Worm (Caenorhabditis elegans): Measurements from ENCODE around the gene srx-23.

DNA sequence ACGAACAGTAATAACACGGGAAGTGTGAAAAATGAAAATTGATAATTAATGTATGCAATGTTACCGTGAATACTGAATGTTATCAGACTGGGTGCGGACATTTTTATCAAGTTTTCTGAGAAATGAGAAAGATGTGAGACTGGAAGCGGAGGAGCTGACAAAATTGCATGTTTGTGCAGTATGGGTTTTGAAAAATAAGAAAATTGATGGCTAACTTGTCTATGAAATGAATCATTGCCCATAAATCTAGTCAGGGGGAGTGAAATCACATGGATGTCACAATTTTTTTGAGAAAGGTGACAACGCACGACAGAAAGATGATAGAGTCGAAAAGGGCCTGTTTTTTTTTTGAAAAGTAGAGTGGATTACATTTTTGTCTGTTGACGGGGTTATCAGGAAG, 10.8 kb upstream of the srx-23 start, which contains the start of gene sru-24:
- no peak for TF ChIP-seq him-1 (tag; optimal IDR thresholded peaks at IDR 0.05)
- no peak for TF ChIP-seq W03F9.2 (tag; optimal IDR thresholded peaks at IDR 0.05)
- no peak for TF ChIP-seq dao-5 (tag; optimal IDR thresholded peaks at IDR 0.05)
